Worm (Caenorhabditis elegans) whole organism, L2 larva: ENCODE results near the gene sdhd-1.

Experiments used
- C34F6.9 ChIP-seq: fragments of 150-350 bp; optimal IDR thresholded peaks from 2 replicates; lab custom pipeline; 2014; ENCODE audit warnings: missing biosample characterization, missing genetic modification characterization
- F13H6.1 ChIP-seq: sonication (generic microtip); optimal IDR thresholded peaks from 2 replicates; lab custom pipeline; 2016; ENCODE audit warnings: missing genetic modification characterization, missing compliant biosample characterization
- R02D3.7 ChIP-seq: fragments of 150-350 bp; optimal IDR thresholded peaks from 2 replicates; lab custom pipeline; 2014; ENCODE audit warnings: missing biosample characterization, missing genetic modification characterization
- Y55F3AM.14 ChIP-seq: fragments of 200-800 bp; sonication (Bioruptor generic); optimal IDR thresholded peaks from 2 replicates; lab custom pipeline; 2018; ENCODE audit warnings: mild to moderate bottlenecking, missing genetic modification characterization, missing compliant biosample characterization
- ZK546.5 ChIP-seq: sonication (generic microtip); optimal IDR thresholded peaks from 2 replicates; lab custom pipeline; 2017; ENCODE audit warnings: missing biosample characterization, missing genetic modification characterization
- alr-1 ChIP-seq: fragments of 150-350 bp; optimal IDR thresholded peaks from 2 replicates; lab custom pipeline; 2014; ENCODE audit warnings: missing biosample characterization, missing genetic modification characterization
- aly-2 ChIP-seq: fragments of 150-350 bp; optimal IDR thresholded peaks from 2 replicates; lab custom pipeline; 2014; ENCODE audit warnings: missing biosample characterization, missing genetic modification characterization
- ama-1 ChIP-seq: fragments of 150-350 bp; optimal IDR thresholded peaks from 2 replicates; lab custom pipeline; 2018; ENCODE audit warnings: inconsistent platforms
- blmp-1 ChIP-seq: sonication (generic microtip); optimal IDR thresholded peaks from 2 replicates; lab custom pipeline; 2017; ENCODE audit warnings: missing genetic modification characterization, mild to moderate bottlenecking, missing compliant biosample characterization, antibody characterized with exemption, moderate library complexity; ENCODE audit not compliant: insufficient read depth
- crh-2 ChIP-seq: sonication (generic microtip); optimal IDR thresholded peaks from 2 replicates; lab custom pipeline; 2017; ENCODE audit warnings: missing biosample characterization, missing genetic modification characterization
- egl-27 ChIP-seq: sonication (generic microtip); optimal IDR thresholded peaks from 3 replicates; lab custom pipeline; 2017; ENCODE audit warnings: missing biosample characterization, missing genetic modification reagents, missing genetic modification characterization
- elt-1 ChIP-seq: fragments of 150-350 bp; optimal IDR thresholded peaks from 2 replicates; lab custom pipeline; 2014; ENCODE audit warnings: missing biosample characterization, missing genetic modification characterization
- elt-3 ChIP-seq: sonication (generic microtip); optimal IDR thresholded peaks from 2 replicates; lab custom pipeline; 2017; ENCODE audit warnings: missing biosample characterization, missing genetic modification characterization
- lin-11 ChIP-seq: fragments of 150-350 bp; sonication (generic microtip); optimal IDR thresholded peaks from 2 replicates; lab custom pipeline; 2014; ENCODE audit warnings: missing biosample characterization, missing genetic modification characterization, inconsistent platforms, mixed read lengths
- lin-13 ChIP-seq: fragments of 150-350 bp; optimal IDR thresholded peaks from 2 replicates; lab custom pipeline; 2014; ENCODE audit warnings: missing biosample characterization, missing genetic modification reagents, missing genetic modification characterization
- lin-39 ChIP-seq: fragments of 150-350 bp; optimal IDR thresholded peaks from 2 replicates; lab custom pipeline; 2014; ENCODE audit warnings: missing biosample characterization, missing genetic modification reagents, missing genetic modification characterization
- mab-5 ChIP-seq: fragments of 150-350 bp; optimal IDR thresholded peaks from 2 replicates; lab custom pipeline; 2014; ENCODE audit warnings: missing biosample characterization, missing genetic modification characterization
- mdl-1 ChIP-seq, 2 experiments: fragments of 150-350 bp in 1 of 2; sonication (generic microtip) in 1 of 2; optimal IDR thresholded peaks; 2 replicates each; lab custom pipeline; 2017; ENCODE audit warnings: missing biosample characterization in 2 of 2, missing genetic modification characterization in 2 of 2
- nhr-10 ChIP-seq: sonication (generic microtip); optimal IDR thresholded peaks from 2 replicates; lab custom pipeline; 2017; ENCODE audit warnings: missing biosample characterization, missing genetic modification characterization
- nhr-11 ChIP-seq: fragments of 150-350 bp; optimal IDR thresholded peaks from 2 replicates; lab custom pipeline; 2014; ENCODE audit warnings: missing biosample characterization, missing genetic modification characterization
- nhr-12 ChIP-seq: fragments of 150-350 bp; optimal IDR thresholded peaks from 2 replicates; lab custom pipeline; 2014; ENCODE audit warnings: missing biosample characterization, missing genetic modification characterization
- nhr-21 ChIP-seq: fragments of 150-350 bp; optimal IDR thresholded peaks from 2 replicates; lab custom pipeline; 2014; ENCODE audit warnings: missing biosample characterization, missing genetic modification characterization
- nhr-237 ChIP-seq: fragments of 150-350 bp; optimal IDR thresholded peaks from 2 replicates; lab custom pipeline; 2014; ENCODE audit warnings: missing biosample characterization, missing genetic modification characterization
- nhr-77 ChIP-seq: fragments of 150-350 bp; optimal IDR thresholded peaks from 2 replicates; lab custom pipeline; 2014; ENCODE audit warnings: missing biosample characterization, missing genetic modification characterization
- sem-4 ChIP-seq: fragments of 150-350 bp; optimal IDR thresholded peaks from 2 replicates; lab custom pipeline; 2014; ENCODE audit warnings: missing biosample characterization, missing genetic modification reagents, missing genetic modification characterization
- skn-1 ChIP-seq: sonication (generic microtip); optimal IDR thresholded peaks from 2 replicates; lab custom pipeline; 2017; ENCODE audit warnings: missing biosample characterization, missing genetic modification characterization
- sma-3 ChIP-seq: sonication (generic microtip); optimal IDR thresholded peaks from 2 replicates; lab custom pipeline; 2016; ENCODE audit warnings: missing genetic modification reagents, missing genetic modification characterization, missing compliant biosample characterization
- sma-9 ChIP-seq, 2 experiments: fragments of 150-350 bp in 1 of 2; sonication (generic microtip) in 1 of 2; optimal IDR thresholded peaks; 2 replicates each; lab custom pipeline; 2014 to 2016; ENCODE audit warnings: missing genetic modification characterization in 2 of 2, mild to moderate bottlenecking in 1 of 2, missing biosample characterization in 1 of 2, missing compliant biosample characterization in 1 of 2, missing genetic modification reagents in 1 of 2, moderate library complexity in 1 of 2
- snpc-4 ChIP-seq: fragments of 150-350 bp; optimal IDR thresholded peaks from 2 replicates; lab custom pipeline; 2014; ENCODE audit warnings: missing biosample characterization, missing genetic modification characterization
- unc-39 ChIP-seq: fragments of 150-350 bp; optimal IDR thresholded peaks from 2 replicates; lab custom pipeline; 2014; ENCODE audit warnings: missing biosample characterization, missing genetic modification characterization
- unc-55 ChIP-seq: fragments of 150-350 bp; sonication (generic microtip); optimal IDR thresholded peaks from 3 replicates; lab custom pipeline; 2014; ENCODE audit warnings: missing biosample characterization, missing genetic modification reagents, missing genetic modification characterization
- unc-62 ChIP-seq: fragments of 150-350 bp; optimal IDR thresholded peaks from 2 replicates; lab custom pipeline; 2014; ENCODE audit warnings: missing biosample characterization, missing genetic modification reagents, missing genetic modification characterization
- zag-1 ChIP-seq: fragments of 150-350 bp; optimal IDR thresholded peaks from 2 replicates; lab custom pipeline; 2014; ENCODE audit warnings: missing biosample characterization, missing genetic modification characterization
- ztf-1 ChIP-seq: fragments of 200-800 bp; sonication (Bioruptor generic); conservative IDR thresholded peaks from 2 replicates; pipeline ENCODE4 v1.3.6; 2022; ENCODE audit warnings: missing genetic modification characterization, missing compliant biosample characterization
- ztf-11 ChIP-seq: sonication (generic microtip); optimal IDR thresholded peaks from 2 replicates; lab custom pipeline; 2017; ENCODE audit warnings: missing biosample characterization, missing genetic modification characterization
- ztf-4 ChIP-seq: fragments of 150-350 bp; optimal IDR thresholded peaks from 2 replicates; lab custom pipeline; 2014; ENCODE audit warnings: missing biosample characterization, missing genetic modification characterization

sdhd-1 gene

ce11 chrII:11055223-11055622 is 5.5 kb upstream of the sdhd-1 start, which contains the start of gene F45E10.2:
TSS of gene F45E10.2 (minus strand) at chrII:11055323.
- no peak for TF ChIP-seq ztf-4 (tag; lab: Kevin White, UChicago)
- TF ChIP-seq aly-2 (tag; lab: Kevin White, UChicago) = no peak
- no peak for TF ChIP-seq nhr-237 (tag; lab: Kevin White, UChicago)
- no peak for TF ChIP-seq nhr-21 (tag; lab: Kevin White, UChicago)
- no peak for TF ChIP-seq sem-4 (tag; lab: Kevin White, UChicago)
- TF ChIP-seq F13H6.1 (tag; lab: Kevin White, UChicago) = no peak
- TF ChIP-seq unc-55 (GFP tag; lab: Kevin White, UChicago) = no peak
- TF ChIP-seq nhr-77 (tag; lab: Kevin White, UChicago) = no peak
- TF ChIP-seq mdl-1 (tag; optimal IDR thresholded peaks at IDR 0.05; lab: Kevin White, UChicago) = no peak
- TF ChIP-seq elt-3 = no peak

- no peak for TF ChIP-seq zag-1
- no peak for TF ChIP-seq unc-39 (tag; lab: Kevin White, UChicago)
- TF ChIP-seq unc-55 (GFP tag; lab: Kevin White, UChicago) = no peak
- TF ChIP-seq nhr-237 (tag; lab: Kevin White, UChicago) = no peak
- TF ChIP-seq nhr-11 (tag; lab: Kevin White, UChicago) = no peak
- TF ChIP-seq ztf-11 (tag; lab: Kevin White, UChicago) = no peak
- TF ChIP-seq sma-3 (GFP tag; lab: Kevin White, UChicago) = no peak
- no peak for TF ChIP-seq elt-1
- TF ChIP-seq mab-5 (tag; lab: Kevin White, UChicago) = no peak
- no peak for TF ChIP-seq nhr-10 (tag; lab: Kevin White, UChicago)
- TF ChIP-seq alr-1 (tag; lab: Kevin White, UChicago) = no peak
- no peak for TF ChIP-seq lin-39 (tag; lab: Kevin White, UChicago)
- no peak for TF ChIP-seq egl-27 (tag; lab: Kevin White, UChicago)
Observed at ce11 chrII:11052526-11052925, 2.8 kb upstream of the sdhd-1 start.

DNA sequence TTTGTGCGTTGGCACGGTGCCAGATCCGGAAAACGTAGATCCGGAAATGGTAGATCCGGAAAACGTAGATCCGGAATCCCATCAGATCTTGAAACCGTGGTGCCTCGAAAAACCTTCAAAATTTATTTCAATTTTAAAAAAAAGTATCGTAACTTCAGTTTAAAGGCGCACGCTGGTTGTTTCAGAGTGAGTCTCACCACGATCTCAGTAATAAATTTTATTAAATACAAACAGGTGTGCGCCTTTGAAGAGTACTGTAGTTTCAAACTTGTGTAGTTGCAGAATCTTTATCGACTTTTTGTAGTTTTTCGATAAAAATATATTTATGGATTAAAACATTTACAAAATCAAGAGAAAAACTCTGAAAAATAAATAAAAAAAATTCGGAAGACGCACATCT is 965 bp upstream of the sdhd-1 start:
- TF ChIP-seq unc-39 (tag; lab: Kevin White, UChicago) (no peak), skn-1 (tag; lab: Kevin White, UChicago) (no peak), sma-9 (GFP tag; optimal IDR thresholded peaks at IDR 0.05; lab: Kevin White, UChicago) (no peak), sma-9 (tag; optimal IDR thresholded peaks at IDR 0.05; lab: Kevin White, UChicago) (no peak)
- TF ChIP-seq, all 48 proteins: peak for 0

- no peak for TF ChIP-seq snpc-4
- TF ChIP-seq elt-3 = no peak
- TF ChIP-seq lin-39 (tag; lab: Kevin White, UChicago) = no peak
- TF ChIP-seq lin-11 = no peak
Observed at ce11 chrII:11048930-11049329, 783 bp downstream of the sdhd-1 start, which contains the start of gene F33A8.4. TSS of gene F33A8.4 (minus strand) at chrII:11049030.

- TF ChIP-seq ztf-1 (GFP tag; lab: Robert Waterston, UW) = no peak
- TF ChIP-seq C34F6.9 (tag; lab: Kevin White, UChicago) = no peak
- no peak for TF ChIP-seq ZK546.5
- TF ChIP-seq crh-2 = no peak
- no peak for TF ChIP-seq sma-9 (GFP tag; optimal IDR thresholded peaks at IDR 0.05; lab: Kevin White, UChicago)
- no peak for TF ChIP-seq sma-9 (tag; optimal IDR thresholded peaks at IDR 0.05; lab: Kevin White, UChicago)
- no peak for TF ChIP-seq zag-1
- TF ChIP-seq lin-13 (GFP tag; lab: Kevin White, UChicago) = no peak
- no peak for TF ChIP-seq Y55F3AM.14
- no peak for TF ChIP-seq mab-5 (tag; lab: Kevin White, UChicago)
- no peak for TF ChIP-seq nhr-12 (tag; lab: Kevin White, UChicago)
- TF ChIP-seq unc-62 (GFP tag; lab: Kevin White, UChicago) = no peak
- no peak for TF ChIP-seq sem-4 (tag; lab: Kevin White, UChicago)
- TF ChIP-seq blmp-1 (tag; lab: Kevin White, UChicago) = no peak
- no peak for TF ChIP-seq R02D3.7 (tag; lab: Kevin White, UChicago)
- no peak for TF ChIP-seq ama-1
- no peak for TF ChIP-seq nhr-11 (tag; lab: Kevin White, UChicago)
Observed at ce11 chrII:11045872-11046271, 3.8 kb downstream of the sdhd-1 start, which contains the start of gene col-83. TSS of gene col-83 (minus strand) at chrII:11045972.
